Fruit fly (Drosophila melanogaster) S2 (cell line): ENCODE results near the gene Or67a.

Experiments
- CG8478 ChIP-seq: fragments of >200 bp; optimal IDR thresholded peaks from 2 replicates; lab custom pipeline; 2018
- CTCF ChIP-seq, 2 experiments: fragments of >200 bp; optimal IDR thresholded peaks; 2 replicates each; lab custom pipeline; 2018

The Or67a gene

DNA sequence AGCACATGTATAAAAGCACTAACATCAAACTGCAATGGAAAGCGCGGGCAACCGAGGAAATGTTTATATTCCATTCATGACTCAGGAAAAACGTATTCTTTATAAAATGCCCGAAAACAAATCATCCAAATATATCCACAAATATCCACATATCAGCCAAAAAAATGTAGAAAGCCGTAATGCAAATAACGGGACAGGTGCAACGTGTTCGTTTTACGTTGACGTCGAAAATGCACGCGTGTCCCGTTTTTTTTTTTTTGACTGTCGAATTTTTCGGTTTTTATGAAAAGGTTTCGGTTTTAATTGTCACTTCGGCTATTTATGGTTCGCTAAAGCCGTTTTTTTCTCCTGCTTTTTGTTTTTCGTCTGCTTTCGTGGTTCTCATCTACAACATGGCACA, 24.3 kb upstream of the Or67a start:
- TF ChIP-seq CTCF (optimal IDR thresholded peaks at IDR 0.05; lab: Kevin White, UChicago) (no peak), CG8478 (lab: Kevin White, UChicago) (no peak)

dm6 chr3L:9505007-9505712, 23.7 kb upstream of the Or67a start, which contains the start of gene path:
TSS of gene path (minus strand) at chr3L:9505328.
- TF ChIP-seq CTCF (optimal IDR thresholded peaks at IDR 0.05; lab: Kevin White, UChicago) (no peak), CG8478 (lab: Kevin White, UChicago) (no peak)

DNA sequence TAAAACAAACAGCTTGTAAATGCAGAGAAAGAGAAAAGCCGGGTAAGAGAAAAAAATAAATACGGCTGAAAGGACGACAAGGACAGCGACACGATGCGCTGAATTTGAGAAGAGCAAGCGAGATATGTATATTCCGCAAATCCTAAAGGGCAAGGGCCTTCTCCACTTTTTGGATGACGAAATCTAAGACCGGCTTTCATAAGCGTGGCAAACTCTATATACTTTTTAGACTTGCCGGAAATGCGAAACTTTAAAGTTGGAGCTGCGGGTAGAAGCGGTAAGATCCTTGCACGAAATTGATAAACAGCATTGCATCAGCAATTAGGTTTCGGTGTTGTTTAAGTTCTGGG, 23.2 kb upstream of the Or67a start:
- no peak for TF ChIP-seq CG8478 (lab: Kevin White, UChicago)
- TF ChIP-seq CTCF (optimal IDR thresholded peaks at IDR 0.05; lab: Kevin White, UChicago), result no peak

dm6 chr3L:9506421-9506820, 22.4 kb upstream of the Or67a start:
- TF ChIP-seq CG8478 (lab: Kevin White, UChicago), result no peak
- TF ChIP-seq CTCF (optimal IDR thresholded peaks at IDR 0.05; lab: Kevin White, UChicago), result no peak

dm6 chr3L:9508653-9509036, 20.2 kb upstream of the Or67a start:
- TF ChIP-seq CTCF (optimal IDR thresholded peaks at IDR 0.05; lab: Kevin White, UChicago), result no peak
- TF ChIP-seq CG8478 (lab: Kevin White, UChicago), result no peak

DNA sequence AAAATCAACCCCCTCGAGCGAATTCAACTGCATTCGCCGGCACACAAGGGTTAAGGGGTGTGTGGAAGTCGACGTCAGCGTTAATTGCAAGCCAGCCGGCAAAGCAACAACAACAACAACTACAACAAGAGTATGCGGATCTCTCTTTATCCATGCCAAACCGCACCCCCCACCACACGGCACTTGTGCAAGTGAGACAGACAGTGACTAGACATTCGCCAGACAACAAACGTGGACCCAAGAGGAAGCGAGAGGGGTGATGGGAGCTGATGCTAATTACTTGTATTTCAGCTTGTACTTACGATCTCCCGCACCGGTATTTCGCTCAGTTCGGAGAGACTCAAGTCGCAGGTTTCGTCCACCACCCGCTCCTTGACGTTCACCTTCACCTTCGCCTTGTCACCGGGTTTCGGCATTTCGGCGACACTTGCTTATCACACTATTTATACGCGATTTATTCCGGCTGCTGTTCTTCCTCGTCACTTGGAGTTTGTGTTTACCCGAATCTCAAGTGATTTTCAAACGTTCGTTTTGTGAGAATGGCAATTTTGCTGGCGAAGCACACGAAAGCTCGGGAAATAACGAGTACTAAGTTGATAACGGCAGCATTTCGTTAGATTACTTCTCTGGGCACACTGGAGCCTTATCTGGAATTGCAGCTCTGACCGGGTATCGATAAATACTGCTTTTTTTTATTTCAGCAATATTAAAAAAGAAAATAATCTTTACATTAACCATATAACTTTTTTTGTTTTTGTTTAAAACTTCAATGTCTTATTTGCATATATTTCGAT, 19.6 kb upstream of the Or67a start, which contains the start of gene CG3408:
Gene CG3408 (minus strand): TSS at position 547 of the 794 bp plus-strand sequence.
- no peak for TF ChIP-seq CTCF (optimal IDR thresholded peaks at IDR 0.05; lab: Kevin White, UChicago)
- TF ChIP-seq CG8478 (lab: Kevin White, UChicago), result no peak

DNA sequence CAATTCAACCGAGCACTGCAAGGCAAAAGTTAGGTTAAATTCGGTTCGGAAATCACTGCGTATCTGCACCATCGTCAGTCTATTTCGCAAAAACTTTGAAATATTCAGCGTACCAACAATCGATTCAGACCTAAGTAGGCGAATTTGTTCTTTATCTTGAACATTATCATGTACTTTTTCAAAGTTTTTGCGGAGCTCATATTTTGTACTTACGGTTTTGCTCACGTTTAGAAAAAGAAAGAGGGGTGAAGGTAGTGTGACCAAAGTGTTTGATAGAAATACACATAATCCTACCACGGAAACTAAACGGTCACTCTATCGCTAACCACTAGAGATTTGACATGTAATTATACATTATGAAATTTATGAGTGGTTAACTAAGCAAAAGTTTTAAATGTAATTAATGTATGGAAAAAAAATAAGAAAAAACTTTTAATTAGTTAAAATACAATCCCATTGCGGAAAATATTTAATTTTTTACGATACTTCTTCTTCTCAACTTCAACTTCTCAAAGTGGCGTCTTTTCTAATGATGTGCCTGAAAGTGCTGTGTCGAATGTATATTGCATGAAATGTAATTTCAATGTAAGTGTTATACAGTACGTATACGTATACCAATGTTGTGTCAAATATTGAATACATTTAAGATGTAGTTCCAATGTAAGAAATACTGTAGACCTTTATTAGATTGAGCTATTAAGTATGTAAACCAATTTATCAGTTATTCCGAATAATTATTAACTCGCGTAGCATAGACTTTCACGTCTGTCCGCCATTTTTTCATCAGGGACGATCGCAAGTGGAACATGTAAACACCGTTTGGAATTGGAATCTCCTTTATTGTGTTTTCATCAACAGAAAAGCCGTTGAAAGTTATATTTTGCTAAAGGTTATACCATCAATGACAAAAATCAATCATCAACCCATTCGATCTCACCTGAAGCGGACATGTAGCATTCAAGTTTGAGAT, 17.3 kb upstream of the Or67a start, which contains the start of gene RpS9:
Gene RpS9 (minus strand): TSS at position 245 of the 970 bp plus-strand sequence.
- TF ChIP-seq CG8478 (lab: Kevin White, UChicago) (no peak), CTCF (optimal IDR thresholded peaks at IDR 0.05; lab: Kevin White, UChicago) (peak; percentile 50 to 64)

dm6 chr3L:9512560-9512959, 16.3 kb upstream of the Or67a start, which contains the start of gene CG33703:
TSS of gene CG33703 (minus strand) at chr3L:9512660.
- TF ChIP-seq CG8478 (lab: Kevin White, UChicago), result no peak
- no peak for TF ChIP-seq CTCF (optimal IDR thresholded peaks at IDR 0.05; lab: Kevin White, UChicago)

DNA sequence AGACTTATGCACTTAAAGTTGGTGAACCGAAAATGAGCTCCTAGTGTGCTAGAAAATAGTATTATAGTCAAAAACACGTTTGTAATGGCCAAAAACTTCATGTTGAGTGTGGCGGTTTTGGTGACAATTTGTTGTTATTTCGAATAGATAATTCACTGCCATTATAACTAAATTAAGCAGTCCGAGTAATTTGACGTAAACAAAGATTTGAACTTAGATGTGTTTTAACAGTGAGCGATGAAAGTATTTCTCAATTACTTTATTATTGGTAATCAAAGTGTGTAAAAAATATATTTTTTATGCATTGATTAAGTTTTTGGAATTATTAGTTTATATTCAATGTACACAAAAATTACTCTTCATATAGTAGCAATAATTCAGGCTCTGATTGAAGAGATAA, 15.6 kb upstream of the Or67a start, which contains the start of gene CG33702:
Gene CG33702 (minus strand): TSS at position 101 of the 400 bp plus-strand sequence.
- TF ChIP-seq CG8478 (lab: Kevin White, UChicago), result no peak
- no peak for TF ChIP-seq CTCF (optimal IDR thresholded peaks at IDR 0.05; lab: Kevin White, UChicago)

dm6 chr3L:9525444-9525843, 3.4 kb upstream of the Or67a start, which contains the start of gene CG33700:
TSS of gene CG33700 (minus strand) at chr3L:9525544.
- TF ChIP-seq CTCF (optimal IDR thresholded peaks at IDR 0.05; lab: Kevin White, UChicago) (no peak), CG8478 (lab: Kevin White, UChicago) (no peak)

DNA sequence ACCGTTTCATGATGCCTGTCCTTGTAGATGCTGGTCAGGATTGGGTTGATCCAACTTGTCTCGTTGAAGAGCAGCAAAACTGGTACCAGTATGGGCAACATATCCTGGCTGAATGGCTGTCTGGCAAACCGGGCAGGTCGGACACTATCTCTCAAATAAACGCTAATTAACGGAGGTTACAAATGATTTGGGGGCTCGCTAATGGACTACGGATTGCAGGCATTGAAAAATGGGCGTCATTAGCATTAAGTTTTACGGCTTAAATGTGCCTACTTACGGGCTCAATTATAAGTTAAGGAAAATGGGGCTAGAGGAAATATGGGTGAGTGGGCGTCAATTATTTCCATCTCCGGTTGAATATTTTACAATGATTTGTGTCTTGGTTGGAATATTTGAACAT, 15.0 kb downstream of the Or67a start, which contains the start of gene Ir67a:
Gene Ir67a (minus strand): TSS at position 101 of the 400 bp plus-strand sequence.
- TF ChIP-seq CTCF (optimal IDR thresholded peaks at IDR 0.05; lab: Kevin White, UChicago) (no peak), CG8478 (lab: Kevin White, UChicago) (no peak)

DNA sequence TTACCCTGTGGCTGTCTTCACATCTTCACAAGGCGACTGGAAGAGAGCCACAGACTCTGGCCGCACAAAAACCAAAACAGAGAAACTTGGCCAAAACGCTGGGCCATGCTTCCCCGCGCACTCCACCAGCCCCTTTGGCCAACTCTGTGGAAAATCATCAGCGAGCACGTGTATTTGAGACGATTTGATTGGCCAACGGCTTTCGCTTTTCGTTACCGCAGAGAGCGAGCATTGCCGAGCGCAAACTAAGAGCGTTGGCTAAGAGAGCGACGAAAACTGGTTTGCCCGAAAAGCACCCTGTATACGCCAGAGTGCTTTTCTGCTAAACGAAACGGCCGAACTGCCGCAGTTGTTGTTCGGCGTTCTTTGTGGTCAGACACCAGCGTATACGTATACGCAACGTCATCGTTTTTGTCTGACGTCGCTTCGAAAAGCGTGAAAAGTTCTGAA, 18.0 kb downstream of the Or67a start, which contains the start of gene CG42673:
Gene CG42673 (plus strand): TSS at position 346 of the 450 bp plus-strand sequence.
- no peak for TF ChIP-seq CG8478 (lab: Kevin White, UChicago)
- no peak for TF ChIP-seq CTCF (optimal IDR thresholded peaks at IDR 0.05; lab: Kevin White, UChicago)

dm6 chr3L:9547910-9548309, 19.0 kb downstream of the Or67a start:
- TF ChIP-seq CTCF (optimal IDR thresholded peaks at IDR 0.05; lab: Kevin White, UChicago), result no peak
- no peak for TF ChIP-seq CG8478 (lab: Kevin White, UChicago)

- no peak for TF ChIP-seq CG8478 (lab: Kevin White, UChicago)
- TF ChIP-seq CTCF (optimal IDR thresholded peaks at IDR 0.05; lab: Kevin White, UChicago), result no peak
Observed at dm6 chr3L:9548800-9549199, 19.9 kb downstream of the Or67a start.
